Fruit fly (Drosophila melanogaster) S2 (cell line): ENCODE measurements around the gene CG31463.

Source experiments
- CG8478 ChIP-seq: fragments of >200 bp; optimal IDR thresholded peaks from 2 replicates; lab custom pipeline; 2018
- CTCF ChIP-seq, 2 experiments: fragments of >200 bp; optimal IDR thresholded peaks; 2 replicates each; lab custom pipeline; 2018

dm6 chr3R:8327967-8328789 is 36.0 kb downstream of the CG31463 start:
- no peak for TF ChIP-seq CG8478 (lab: Kevin White, UChicago)
- TF ChIP-seq CTCF (optimal IDR thresholded peaks at IDR 0.05; lab: Kevin White, UChicago), result no peak
